Worm (Caenorhabditis elegans): ENCODE measurements around the gene Y66D12A.13.
A peak's percentile ranks its signal among the peaks of the same experiment; 100 is the strongest.

DNA sequence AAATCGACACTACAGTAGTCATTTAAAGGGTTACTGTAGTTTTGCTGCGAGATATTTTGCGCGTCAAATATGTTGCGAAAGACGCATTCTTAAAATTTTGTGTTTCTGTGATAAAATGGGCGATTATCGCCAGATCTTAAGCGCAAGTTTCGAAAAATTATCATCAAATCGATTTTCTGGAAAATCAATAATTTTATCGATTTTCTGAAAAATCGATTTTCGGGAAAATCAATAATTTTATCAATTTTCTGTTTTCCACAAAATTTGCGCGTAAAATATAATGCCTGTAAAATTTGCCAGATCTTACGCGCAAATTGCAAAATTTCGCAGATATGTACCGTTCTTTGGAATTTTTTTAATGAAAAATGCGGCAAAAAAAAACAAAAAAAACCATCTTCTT lies 43.9 kb downstream of the Y66D12A.13 start:
- TF ChIP-seq flt-1 (GFP tag; IDR thresholded peaks at IDR 0.05) (no peak), ztf-23 (GFP tag; IDR thresholded peaks at IDR 0.05) (no peak), T22C8.4 (GFP tag; IDR thresholded peaks at IDR 0.05) (peak; percentile 77), cog-1 (tag; optimal IDR thresholded peaks at IDR 0.05) (no peak), ztf-29 (GFP tag; IDR thresholded peaks at IDR 0.05) (no peak), med-1 (GFP tag; optimal IDR thresholded peaks at IDR 0.05; ENCODE audit: insufficient read depth) (no peak)
